Worm (Caenorhabditis elegans) whole organism, L4/young adult: ENCODE data around the gene ZK262.8.

Experiments
- W03F9.2 ChIP-seq: fragments of 150-350 bp; optimal IDR thresholded peaks from 2 replicates; lab custom pipeline; 2014; ENCODE audit warnings: missing biosample characterization, missing genetic modification characterization
- dao-5 ChIP-seq: sonication (generic microtip); optimal IDR thresholded peaks from 2 replicates; lab custom pipeline; 2016; ENCODE audit warnings: missing genotype, missing genetic modification characterization, moderate library complexity, missing compliant biosample characterization
- him-1 ChIP-seq: sonication (generic microtip); optimal IDR thresholded peaks from 2 replicates; lab custom pipeline; 2016; ENCODE audit warnings: missing genotype, missing genetic modification reagents, missing genetic modification characterization, missing compliant biosample characterization

DNA sequence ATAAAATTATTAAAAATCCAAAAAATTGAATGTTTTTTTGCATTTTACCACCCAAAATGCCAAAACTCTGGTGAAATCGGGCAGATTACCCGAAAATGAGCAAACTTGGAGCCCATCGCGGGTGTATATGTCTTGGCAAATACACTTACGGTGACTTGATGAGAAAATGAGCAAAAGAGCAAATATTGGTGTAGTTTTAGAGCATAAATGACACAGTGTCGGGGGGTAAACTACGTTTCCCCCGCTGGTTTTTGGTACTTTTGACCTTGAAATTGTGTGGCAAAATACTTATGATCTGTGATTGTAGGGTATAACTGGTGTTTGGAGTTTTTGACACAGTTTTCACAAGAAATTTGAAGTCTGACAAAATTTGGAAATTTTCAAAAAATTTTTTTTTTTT is 25.3 kb upstream of the ZK262.8 start, which contains the start of gene ZK262.2:
- TF ChIP-seq W03F9.2 (no peak), him-1 (tag; lab: Kevin White, UChicago) (no peak), dao-5 (tag; lab: Kevin White, UChicago) (no peak)
